Fruit fly (Drosophila melanogaster) whole organism, embryonic: ENCODE data around the gene pyd.
A peak's percentile ranks its signal among the peaks of the same experiment; 100 is the strongest.

ENCODE experiments used
- ATbp ChIP-seq: fragments of 200-800 bp; sonication (Bioruptor generic); optimal IDR thresholded peaks from 2 replicates; lab custom pipeline; 2017; ENCODE audit warnings: missing biosample characterization, mild to moderate bottlenecking, missing genetic modification characterization, missing genetic modification reagents
- CG10147 ChIP-seq: fragments of 200-800 bp; sonication (Bioruptor generic); optimal IDR thresholded peaks from 2 replicates; lab custom pipeline; 2019; ENCODE audit warnings: missing biosample characterization, mild to moderate bottlenecking, missing genetic modification characterization, moderate library complexity
- CG11085 ChIP-seq: fragments of 200-800 bp; sonication (Bioruptor generic); IDR thresholded peaks from 2 replicates; pipeline ENCODE4 v1.3.6; 2022; ENCODE audit warnings: missing biosample characterization, missing genetic modification characterization
- CG11093 ChIP-seq: fragments of 200-800 bp; sonication (Bioruptor generic); IDR thresholded peaks from 3 replicates; pipeline ENCODE4 v1.3.6; 2022; ENCODE audit warnings: missing biosample characterization, missing genetic modification characterization
- CG11695 ChIP-seq: fragments of 200-800 bp; sonication (Bioruptor generic); IDR thresholded peaks from 3 replicates; pipeline ENCODE4 v1.3.6; 2022; ENCODE audit warnings: missing biosample characterization, missing genetic modification characterization
- CG12219 ChIP-seq: fragments of 200-800 bp; sonication (Bioruptor generic); optimal IDR thresholded peaks from 3 replicates; lab custom pipeline; 2018; ENCODE audit warnings: missing biosample characterization, mild to moderate bottlenecking, missing genetic modification characterization
- CG12769 ChIP-seq: fragments of 200-800 bp; sonication (Bioruptor generic); optimal IDR thresholded peaks from 2 replicates; lab custom pipeline; 2019; ENCODE audit warnings: missing biosample characterization, mild to moderate bottlenecking, missing genetic modification characterization, moderate library complexity
- CG13296 ChIP-seq: fragments of 200-800 bp; sonication (Bioruptor generic); optimal IDR thresholded peaks from 3 replicates; lab custom pipeline; 2018; ENCODE audit warnings: missing biosample characterization, mild to moderate bottlenecking, missing genetic modification characterization
- CG13624 ChIP-seq: fragments of 200-800 bp; sonication (Bioruptor generic); optimal IDR thresholded peaks from 2 replicates; lab custom pipeline; 2016; ENCODE audit warnings: missing biosample characterization, missing genetic modification characterization
- CG14014 ChIP-seq: fragments of 200-800 bp; sonication (Bioruptor generic); IDR thresholded peaks from 2 replicates; pipeline ENCODE4 v1.3.6; 2022; ENCODE audit warnings: missing biosample characterization, missing genetic modification characterization
- CG14667 ChIP-seq: fragments of 200-800 bp; sonication (Bioruptor generic); IDR thresholded peaks from 2 replicates; pipeline ENCODE4 v1.3.6; 2022; ENCODE audit warnings: missing biosample characterization, missing genetic modification characterization
- CG16815 ChIP-seq: fragments of 200-800 bp; sonication (Bioruptor generic); optimal IDR thresholded peaks from 3 replicates; lab custom pipeline; 2017; ENCODE audit warnings: missing biosample characterization, mild to moderate bottlenecking, missing genetic modification characterization
- CG17361 ChIP-seq: fragments of 200-800 bp; sonication (Bioruptor generic); IDR thresholded peaks from 3 replicates; pipeline ENCODE4 v1.3.6; 2022; ENCODE audit warnings: missing biosample characterization, missing genetic modification characterization
- CG2116 ChIP-seq: fragments of 200-800 bp; sonication (Bioruptor generic); optimal IDR thresholded peaks from 3 replicates; lab custom pipeline; 2018; ENCODE audit warnings: missing biosample characterization, mild to moderate bottlenecking, missing genetic modification characterization
- CG31224 ChIP-seq: fragments of 200-800 bp; sonication (Bioruptor generic); IDR thresholded peaks from 2 replicates; pipeline ENCODE4 v1.3.6; 2022; ENCODE audit warnings: missing biosample characterization, missing genetic modification characterization
- CG42726 ChIP-seq: fragments of 200-800 bp; sonication (Bioruptor generic); IDR thresholded peaks from 2 replicates; pipeline ENCODE4 v1.3.6; 2022; ENCODE audit warnings: missing biosample characterization, missing genetic modification characterization; ENCODE audit not compliant: partially characterized antibody
- CG6272 ChIP-seq: fragments of 200-800 bp; sonication (Bioruptor generic); IDR thresholded peaks from 2 replicates; pipeline ENCODE4 v1.3.6; 2022; ENCODE audit warnings: missing biosample characterization, missing genetic modification characterization
- CG8924 ChIP-seq: fragments of 200-800 bp; optimal IDR thresholded peaks from 3 replicates; lab custom pipeline; 2019; ENCODE audit warnings: missing biosample characterization, mild to moderate bottlenecking, missing genetic modification characterization, moderate library complexity
- CG8944 ChIP-seq: fragments of 200-800 bp; sonication (Bioruptor generic); optimal IDR thresholded peaks from 3 replicates; lab custom pipeline; 2016; ENCODE audit warnings: missing biosample characterization, missing genetic modification characterization
- CG9727 ChIP-seq: fragments of 200-800 bp; sonication (Bioruptor generic); optimal IDR thresholded peaks from 3 replicates; lab custom pipeline; 2017; ENCODE audit warnings: missing biosample characterization, mild to moderate bottlenecking, missing genetic modification characterization
- Dll ChIP-seq: fragments of 200-800 bp; sonication (Bioruptor generic); IDR thresholded peaks from 4 replicates; pipeline ENCODE4 v1.3.6; 2022; ENCODE audit warnings: missing biosample characterization, missing genetic modification characterization; ENCODE audit not compliant: partially characterized antibody
- Doc2 ChIP-seq: fragments of 200-800 bp; sonication (Bioruptor generic); IDR thresholded peaks from 2 replicates; pipeline ENCODE4 v1.3.6; 2022; ENCODE audit warnings: missing biosample characterization, missing genetic modification characterization
- H2.0 ChIP-seq: fragments of 200-800 bp; sonication (Bioruptor generic); IDR thresholded peaks from 2 replicates; pipeline ENCODE4 v1.3.6; 2022; ENCODE audit warnings: missing biosample characterization, missing genetic modification characterization
- HLH3B ChIP-seq: fragments of 200-800 bp; sonication (Bioruptor generic); IDR thresholded peaks from 2 replicates; pipeline ENCODE4 v1.3.6; 2022; ENCODE audit warnings: missing biosample characterization, missing genetic modification characterization
- Hand ChIP-seq: fragments of 200-800 bp; sonication (Bioruptor generic); optimal IDR thresholded peaks from 2 replicates; lab custom pipeline; 2017; ENCODE audit warnings: mild to moderate bottlenecking, missing biosample characterization, missing genetic modification reagents, missing genetic modification characterization
- Mrtf ChIP-seq: fragments of 200-800 bp; sonication (Bioruptor generic); IDR thresholded peaks from 3 replicates; pipeline ENCODE4 v1.3.6; 2022; ENCODE audit warnings: missing biosample characterization, missing genetic modification characterization
- Optix ChIP-seq: fragments of 200-800 bp; sonication (Bioruptor generic); IDR thresholded peaks from 3 replicates; pipeline ENCODE4 v1.3.6; 2022; ENCODE audit warnings: missing biosample characterization, missing genetic modification characterization
- Stat92E ChIP-seq, 3 experiments: fragments of >200 bp in 2 of 3; fragments of 200-800 bp in 1 of 3; sonication (Bioruptor generic) in 1 of 3; optimal IDR thresholded peaks; 2 replicates each; lab custom pipeline; 2017 to 2019; ENCODE audit warnings: missing biosample characterization in 3 of 3, missing genetic modification characterization in 3 of 3, mild to moderate bottlenecking in 1 of 3, moderate library complexity in 1 of 3
- Usf ChIP-seq: fragments of 200-800 bp; sonication (Bioruptor generic); optimal IDR thresholded peaks from 2 replicates; lab custom pipeline; 2017; ENCODE audit warnings: missing genotype, missing biosample characterization, missing genetic modification characterization
- Xbp1 ChIP-seq: fragments of 200-800 bp; sonication (Bioruptor generic); optimal IDR thresholded peaks from 3 replicates; lab custom pipeline; 2016; ENCODE audit warnings: missing biosample characterization, mild to moderate bottlenecking, missing genetic modification characterization
- YL-1 ChIP-seq: fragments of 200-800 bp; sonication (Bioruptor generic); optimal IDR thresholded peaks from 3 replicates; lab custom pipeline; 2017; ENCODE audit warnings: missing biosample characterization, mild to moderate bottlenecking, missing genetic modification characterization
- abd-A ChIP-seq: fragments of 200-800 bp; sonication (Bioruptor generic); optimal IDR thresholded peaks from 3 replicates; lab custom pipeline; 2019; ENCODE audit warnings: missing biosample characterization, mild to moderate bottlenecking, missing genetic modification characterization, moderate library complexity
- al ChIP-seq: fragments of 200-800 bp; sonication (Bioruptor generic); IDR thresholded peaks from 2 replicates; pipeline ENCODE4 v1.3.6; 2022; ENCODE audit warnings: missing biosample characterization, missing genetic modification characterization
- az2 ChIP-seq: fragments of 200-800 bp; sonication (Bioruptor generic); optimal IDR thresholded peaks from 3 replicates; lab custom pipeline; 2016; ENCODE audit warnings: missing biosample characterization, missing genetic modification characterization
- bab2 ChIP-seq: fragments of 200-800 bp; sonication (Bioruptor generic); optimal IDR thresholded peaks from 2 replicates; lab custom pipeline; 2016; ENCODE audit warnings: missing biosample characterization, missing genetic modification characterization
- cato ChIP-seq: fragments of 200-800 bp; sonication (Bioruptor generic); optimal IDR thresholded peaks from 2 replicates; lab custom pipeline; 2016; ENCODE audit warnings: missing biosample characterization, missing genetic modification characterization, borderline replicate concordance
- corto ChIP-seq: fragments of 200-800 bp; sonication (Bioruptor generic); optimal IDR thresholded peaks from 2 replicates; lab custom pipeline; 2016; ENCODE audit warnings: missing biosample characterization, mild to moderate bottlenecking, missing genetic modification characterization, moderate library complexity
- dmrt11E ChIP-seq: fragments of 200-800 bp; sonication (Bioruptor generic); optimal IDR thresholded peaks from 3 replicates; lab custom pipeline; 2018; ENCODE audit warnings: missing biosample characterization, mild to moderate bottlenecking, missing genetic modification characterization, moderate library complexity
- gsb-n ChIP-seq: fragments of 200-800 bp; sonication (Bioruptor generic); optimal IDR thresholded peaks from 3 replicates; lab custom pipeline; 2018; ENCODE audit warnings: missing biosample characterization, mild to moderate bottlenecking, missing genetic modification characterization
- her ChIP-seq: fragments of 200-800 bp; sonication (Bioruptor generic); optimal IDR thresholded peaks from 2 replicates; lab custom pipeline; 2016; ENCODE audit warnings: missing biosample characterization, missing genetic modification characterization
- hkb ChIP-seq, 2 experiments: fragments of 200-800 bp in 1 of 2; fragments of >200 bp in 1 of 2; sonication (Bioruptor generic) in 1 of 2; IDR thresholded peaks in 1 of 2; optimal IDR thresholded peaks in 1 of 2; 2 replicates each; pipeline versions ENCODE4 v1.3.6 to Lab custom; 2017 to 2022; ENCODE audit warnings: missing biosample characterization in 1 of 2, missing genetic modification characterization in 1 of 2
- insv ChIP-seq, 2 experiments: fragments of 200-800 bp; sonication (Bioruptor generic); optimal IDR thresholded peaks; 3 replicates each; lab custom pipeline; 2016 to 2018; ENCODE audit warnings: missing biosample characterization in 2 of 2, missing genetic modification characterization in 2 of 2
- lmd ChIP-seq: fragments of 200-800 bp; sonication (Bioruptor generic); IDR thresholded peaks from 2 replicates; pipeline ENCODE4 v1.3.6; 2022; ENCODE audit warnings: missing biosample characterization, missing genetic modification characterization
- nerfin-2 ChIP-seq: fragments of 200-800 bp; sonication (Bioruptor generic); IDR thresholded peaks from 2 replicates; pipeline ENCODE4 v1.3.6; 2022; ENCODE audit warnings: missing biosample characterization, missing genetic modification characterization; ENCODE audit not compliant: partially characterized antibody
- p53 ChIP-seq: fragments of 200-800 bp; sonication (Bioruptor generic); optimal IDR thresholded peaks from 2 replicates; lab custom pipeline; 2016; ENCODE audit warnings: missing biosample characterization, missing genetic modification characterization
- peb ChIP-seq: fragments of 200-800 bp; sonication (Bioruptor generic); IDR thresholded peaks from 2 replicates; pipeline ENCODE4 v1.3.6; 2022; ENCODE audit warnings: missing biosample characterization, missing genetic modification characterization
- pros ChIP-seq: fragments of 200-800 bp; sonication (Bioruptor generic); optimal IDR thresholded peaks from 3 replicates; lab custom pipeline; 2019; ENCODE audit warnings: missing biosample characterization, mild to moderate bottlenecking, missing genetic modification characterization, moderate library complexity
- so ChIP-seq: fragments of 200-800 bp; sonication (Bioruptor generic); IDR thresholded peaks from 3 replicates; pipeline ENCODE4 v1.3.6; 2022; ENCODE audit warnings: missing biosample characterization, missing genetic modification characterization
- stc ChIP-seq: fragments of 200-800 bp; sonication (Bioruptor generic); IDR thresholded peaks from 2 replicates; pipeline ENCODE4 v1.3.6; 2022; ENCODE audit warnings: missing biosample characterization, missing genetic modification characterization
- tll ChIP-seq, 2 experiments: fragments of 200-800 bp in 1 of 2; fragments of >200 bp in 1 of 2; sonication (Bioruptor generic) in 1 of 2; optimal IDR thresholded peaks; 2 replicates each; lab custom pipeline; 2017 to 2019; ENCODE audit warnings: missing biosample characterization in 2 of 2, missing genetic modification characterization in 2 of 2, mild to moderate bottlenecking in 1 of 2, moderate library complexity in 1 of 2
- z ChIP-seq: fragments of 200-800 bp; sonication (Bioruptor generic); IDR thresholded peaks from 3 replicates; pipeline ENCODE4 v1.3.6; 2022; ENCODE audit warnings: missing biosample characterization, missing genetic modification characterization

The pyd gene

DNA sequence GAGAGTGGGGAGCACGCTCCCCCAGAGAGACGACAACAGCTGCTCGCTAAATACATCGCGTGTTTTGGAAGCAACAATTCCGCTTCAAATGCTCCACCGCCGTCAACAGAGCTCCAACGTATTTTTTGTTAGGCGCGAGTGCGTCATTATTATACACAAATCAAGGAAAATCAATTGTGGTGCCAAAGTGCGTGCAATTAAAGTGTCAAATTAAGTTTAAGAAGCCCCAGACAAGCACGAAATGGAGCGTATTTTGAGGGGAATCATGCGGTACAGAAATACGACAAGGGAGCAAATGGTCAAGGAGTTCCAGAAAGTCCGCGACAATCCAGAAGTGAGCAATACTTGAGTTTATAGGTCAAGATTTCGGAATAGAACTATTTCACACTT, 49.1 kb upstream of the pyd start, which contains the start of gene CAHbeta (continued):
- TF ChIP-seq CG8944 (GFP tag; lab: Kevin White, UChicago) (no peak), az2 (no peak), pros (GFP tag; lab: Kevin White, UChicago) (no peak), gsb-n (tag; lab: Kevin White, UChicago) (no peak), CG16815 (GFP tag; lab: Kevin White, UChicago) (no peak), CG14014 (GFP tag; lab: Robert Waterston, UW) (no peak; the same call in 1 of the 2 replicates), cato (GFP tag; lab: Kevin White, UChicago) (no peak), Xbp1 (GFP tag; lab: Kevin White, UChicago) (no peak), CG11695 (no peak), stc (GFP tag; lab: Robert Waterston, UW) (peak; percentile 23; the same call in 1 of the 2 replicates), CG12769 (tag; lab: Kevin White, UChicago) (peak; percentile 67), tll (GFP tag; optimal IDR thresholded peaks at IDR 0.05; lab: Kevin White, UChicago) (no peak), CG31224 (no peak), corto (GFP tag; lab: Kevin White, UChicago) (no peak), her (GFP tag; lab: Kevin White, UChicago) (no peak), insv (GFP tag; optimal IDR thresholded peaks at IDR 0.05; lab: Kevin White, UChicago) (no peak), CG17361 (GFP tag; lab: Robert Waterston, UW) (no peak), CG10147 (GFP tag; lab: Kevin White, UChicago) (peak; percentile 7), H2.0 (GFP tag; lab: Robert Waterston, UW) (no peak), al (GFP tag; lab: Robert Waterston, UW) (no peak), so (no peak), CG11093 (GFP tag; lab: Robert Waterston, UW) (no peak), bab2 (no peak), nerfin-2 (no peak), peb (GFP tag; lab: Robert Waterston, UW) (no peak), Dll (peak; percentile 34; the same call in 1 of the 4 replicates), Mrtf (GFP tag; lab: Robert Waterston, UW) (no peak), CG13624 (GFP tag; lab: Kevin White, UChicago) (peak; percentile 31), CG6272 (GFP tag; lab: Robert Waterston, UW) (no peak), hkb (optimal IDR thresholded peaks at IDR 0.05; lab: Kevin White, UChicago) (no peak), hkb (GFP tag; IDR thresholded peaks at IDR 0.05; lab: Robert Waterston, UW) (peak; percentile 44; the same call in 1 of the 2 replicates), Stat92E (GFP tag; optimal IDR thresholded peaks at IDR 0.05; lab: Kevin White, UChicago) (no peak), Doc2 (GFP tag; lab: Robert Waterston, UW) (no peak), CG11085 (GFP tag; lab: Robert Waterston, UW) (no peak), ATbp (GFP tag; lab: Kevin White, UChicago) (no peak), CG42726 (no peak), lmd (GFP tag; lab: Robert Waterston, UW) (no peak), z (GFP tag; lab: Robert Waterston, UW) (no peak), CG8924 (tag; lab: Kevin White, UChicago) (no peak), abd-A (tag; lab: Kevin White, UChicago) (no peak), dmrt11E (tag; lab: Kevin White, UChicago) (no peak), HLH3B (GFP tag; lab: Robert Waterston, UW) (no peak), CG12219 (GFP tag; lab: Kevin White, UChicago) (peak; percentile 6), CG9727 (GFP tag; lab: Kevin White, UChicago) (no peak), Hand (peak; percentile 65), p53 (GFP tag; lab: Kevin White, UChicago) (no peak), YL-1 (no peak), CG13296 (peak; percentile 33), Optix (GFP tag; lab: Robert Waterston, UW) (no peak), CG14667 (GFP tag; lab: Robert Waterston, UW) (no peak), CG2116 (GFP tag; lab: Kevin White, UChicago) (no peak), Usf (no peak)
